Fruit fly (Drosophila melanogaster) whole organism, prepupa: ENCODE results near the gene Ucp4B.

Source experiments
- Blimp-1 ChIP-seq: fragments of 200-800 bp; sonication (Bioruptor generic); optimal IDR thresholded peaks from 3 replicates; lab custom pipeline; 2017; ENCODE audit warnings: missing biosample characterization, missing genetic modification characterization, mild to moderate bottlenecking, moderate library complexity, missing genetic modification reagents
- CG10631 ChIP-seq: fragments of 200-800 bp; sonication (Bioruptor generic); optimal IDR thresholded peaks from 2 replicates; lab custom pipeline; 2016; ENCODE audit warnings: missing biosample characterization, missing genetic modification characterization
- CG10669 ChIP-seq: fragments of 200-800 bp; sonication (Bioruptor generic); optimal IDR thresholded peaks from 3 replicates; lab custom pipeline; 2018; ENCODE audit warnings: missing biosample characterization, mild to moderate bottlenecking, missing genetic modification characterization, moderate library complexity
- CG11294 ChIP-seq: fragments of 200-800 bp; sonication (Bioruptor generic); IDR thresholded peaks from 2 replicates; pipeline ENCODE4 v1.3.6; 2022; ENCODE audit warnings: missing biosample characterization, missing genetic modification characterization
- CG11762 ChIP-seq: fragments of 200-800 bp; sonication (Bioruptor generic); optimal IDR thresholded peaks from 3 replicates; lab custom pipeline; 2016; ENCODE audit warnings: missing biosample characterization, missing genetic modification characterization; ENCODE audit not compliant: insufficient read depth
- CG15336 ChIP-seq: fragments of 200-800 bp; sonication (Bioruptor generic); IDR thresholded peaks from 2 replicates; pipeline ENCODE4 v1.3.6; 2022; ENCODE audit warnings: missing biosample characterization, missing genetic modification characterization
- CG1621 ChIP-seq: fragments of 200-800 bp; sonication (Bioruptor generic); optimal IDR thresholded peaks from 3 replicates; lab custom pipeline; 2018; ENCODE audit warnings: missing biosample characterization, mild to moderate bottlenecking, missing genetic modification characterization
- CG16779 ChIP-seq: fragments of 200-800 bp; sonication (Bioruptor generic); optimal IDR thresholded peaks from 3 replicates; lab custom pipeline; 2017; ENCODE audit warnings: missing biosample characterization, mild to moderate bottlenecking, missing genetic modification characterization
- CG3032 ChIP-seq: fragments of 200-800 bp; optimal IDR thresholded peaks from 2 replicates; lab custom pipeline; 2019; ENCODE audit warnings: missing biosample characterization, mild to moderate bottlenecking, missing genetic modification characterization, moderate library complexity
- CG3919 ChIP-seq: fragments of 200-800 bp; sonication (Bioruptor generic); optimal IDR thresholded peaks from 3 replicates; lab custom pipeline; 2016; ENCODE audit warnings: missing biosample characterization, missing genetic modification characterization
- CG6163 ChIP-seq: fragments of 200-800 bp; sonication (Bioruptor generic); IDR thresholded peaks from 3 replicates; pipeline ENCODE4 v1.3.6; 2022; ENCODE audit warnings: missing biosample characterization, missing genetic modification characterization
- CG6276 ChIP-seq: fragments of 200-800 bp; sonication (Bioruptor generic); optimal IDR thresholded peaks from 2 replicates; lab custom pipeline; 2017; ENCODE audit warnings: missing biosample characterization, mild to moderate bottlenecking, missing genetic modification characterization
- CG6792 ChIP-seq: fragments of 200-800 bp; sonication (Bioruptor generic); optimal IDR thresholded peaks from 3 replicates; lab custom pipeline; 2016; ENCODE audit warnings: missing biosample characterization, missing genetic modification characterization
- CG6808 ChIP-seq: fragments of 200-800 bp; sonication (Bioruptor generic); optimal IDR thresholded peaks from 3 replicates; lab custom pipeline; 2017; ENCODE audit warnings: missing biosample characterization, missing genetic modification characterization, mild to moderate bottlenecking, moderate library complexity, missing genetic modification reagents
- CG6854 ChIP-seq: fragments of 200-800 bp; sonication (Bioruptor generic); optimal IDR thresholded peaks from 2 replicates; lab custom pipeline; 2017; ENCODE audit warnings: missing biosample characterization, mild to moderate bottlenecking, missing genetic modification characterization
- CG8119 ChIP-seq: fragments of 200-800 bp; sonication (Bioruptor generic); IDR thresholded peaks from 3 replicates; pipeline ENCODE4 v1.3.6; 2022; ENCODE audit warnings: missing biosample characterization, missing genetic modification characterization
- CG8632 ChIP-seq: fragments of 200-800 bp; sonication (Bioruptor generic); optimal IDR thresholded peaks from 3 replicates; lab custom pipeline; 2016; ENCODE audit warnings: missing biosample characterization, missing genetic modification characterization
- CG9139 ChIP-seq: fragments of 200-800 bp; sonication (Bioruptor generic); optimal IDR thresholded peaks from 3 replicates; lab custom pipeline; 2017; ENCODE audit warnings: missing biosample characterization, mild to moderate bottlenecking, missing genetic modification characterization
- Eip75B ChIP-seq: fragments of 200-800 bp; sonication (Bioruptor generic); optimal IDR thresholded peaks from 3 replicates; lab custom pipeline; 2016; ENCODE audit warnings: missing biosample characterization, missing genetic modification characterization
- Eip93F ChIP-seq: fragments of 200-800 bp; sonication (Bioruptor generic); optimal IDR thresholded peaks from 2 replicates; lab custom pipeline; 2016; ENCODE audit warnings: missing biosample characterization, mild to moderate bottlenecking, missing genetic modification characterization
- Ets21C ChIP-seq: fragments of 200-800 bp; sonication (Bioruptor generic); optimal IDR thresholded peaks from 3 replicates; lab custom pipeline; 2016; ENCODE audit warnings: missing biosample characterization, missing genetic modification characterization
- Ets96B ChIP-seq: fragments of 200-800 bp; optimal IDR thresholded peaks from 2 replicates; lab custom pipeline; 2019; ENCODE audit warnings: missing biosample characterization, mild to moderate bottlenecking, missing genetic modification characterization, moderate library complexity
- Hr38 ChIP-seq: sonication (Bioruptor generic); optimal IDR thresholded peaks from 2 replicates; lab custom pipeline; 2016; ENCODE audit warnings: missing biosample characterization, missing genetic modification characterization
- Lpt ChIP-seq: fragments of 200-800 bp; sonication (Bioruptor generic); optimal IDR thresholded peaks from 3 replicates; lab custom pipeline; 2016; ENCODE audit warnings: missing biosample characterization, missing genetic modification characterization
- Smox ChIP-seq: fragments of 200-800 bp; sonication (Bioruptor generic); optimal IDR thresholded peaks from 3 replicates; lab custom pipeline; 2016; ENCODE audit warnings: missing biosample characterization, missing genetic modification characterization
- Sox102F ChIP-seq: fragments of 200-800 bp; sonication (Bioruptor generic); optimal IDR thresholded peaks from 2 replicates; lab custom pipeline; 2016; ENCODE audit warnings: missing biosample characterization, mild to moderate bottlenecking, missing genetic modification characterization
- Sox14 ChIP-seq: fragments of 200-800 bp; sonication (Bioruptor generic); optimal IDR thresholded peaks from 3 replicates; lab custom pipeline; 2016; ENCODE audit warnings: missing biosample characterization, missing genetic modification characterization
- acj6 ChIP-seq: fragments of 200-800 bp; sonication (Bioruptor generic); optimal IDR thresholded peaks from 3 replicates; lab custom pipeline; 2016; ENCODE audit warnings: missing biosample characterization, missing genetic modification characterization
- cyc ChIP-seq: fragments of 200-800 bp; sonication (Bioruptor generic); optimal IDR thresholded peaks from 3 replicates; lab custom pipeline; 2016; ENCODE audit warnings: missing biosample characterization, missing genetic modification characterization
- dac ChIP-seq: fragments of 200-800 bp; sonication (Bioruptor generic); optimal IDR thresholded peaks from 2 replicates; lab custom pipeline; 2017; ENCODE audit warnings: missing biosample characterization, mild to moderate bottlenecking, missing genetic modification characterization
- dsx ChIP-seq: fragments of 200-800 bp; optimal IDR thresholded peaks from 3 replicates; lab custom pipeline; 2019; ENCODE audit warnings: missing biosample characterization, mild to moderate bottlenecking, missing genetic modification characterization, moderate library complexity; ENCODE audit not compliant: poor library complexity, severe bottlenecking
- esn ChIP-seq: fragments of 200-800 bp; sonication (Bioruptor generic); optimal IDR thresholded peaks from 2 replicates; lab custom pipeline; 2016; ENCODE audit warnings: missing biosample characterization, mild to moderate bottlenecking, missing genetic modification characterization, moderate library complexity
- fd59A ChIP-seq: fragments of 200-800 bp; sonication (Bioruptor generic); optimal IDR thresholded peaks from 2 replicates; lab custom pipeline; 2017; ENCODE audit warnings: missing biosample characterization, mild to moderate bottlenecking, missing genetic modification characterization, missing genetic modification reagents
- fd85E ChIP-seq: fragments of 200-800 bp; sonication (Bioruptor generic); optimal IDR thresholded peaks from 3 replicates; lab custom pipeline; 2016; ENCODE audit warnings: missing biosample characterization, missing genetic modification characterization
- fkh ChIP-seq: fragments of 200-800 bp; sonication (Bioruptor generic); optimal IDR thresholded peaks from 3 replicates; lab custom pipeline; 2017; ENCODE audit warnings: missing biosample characterization, mild to moderate bottlenecking, missing genetic modification characterization, moderate library complexity
- lz ChIP-seq: fragments of 200-800 bp; sonication (Bioruptor generic); optimal IDR thresholded peaks from 3 replicates; lab custom pipeline; 2016; ENCODE audit warnings: missing biosample characterization, missing genetic modification characterization
- net ChIP-seq: fragments of 200-800 bp; sonication (Bioruptor generic); optimal IDR thresholded peaks from 3 replicates; lab custom pipeline; 2016; ENCODE audit warnings: missing biosample characterization, missing genetic modification characterization
- pdm3 ChIP-seq: fragments of 200-800 bp; sonication (Bioruptor generic); optimal IDR thresholded peaks from 3 replicates; lab custom pipeline; 2016; ENCODE audit warnings: missing biosample characterization, missing genetic modification characterization
- salr ChIP-seq, 2 experiments: fragments of 200-800 bp; sonication (Bioruptor generic); optimal IDR thresholded peaks; 3 replicates each; lab custom pipeline; 2016 to 2018; ENCODE audit warnings: missing biosample characterization in 2 of 2, missing genetic modification characterization in 2 of 2, mild to moderate bottlenecking in 1 of 2
- spab ChIP-seq: fragments of 200-800 bp; sonication (Bioruptor generic); optimal IDR thresholded peaks from 2 replicates; lab custom pipeline; 2017; ENCODE audit warnings: missing biosample characterization, mild to moderate bottlenecking, missing genetic modification characterization, missing genetic modification reagents
- ss ChIP-seq, 2 experiments: fragments of 200-800 bp; sonication (Bioruptor generic); optimal IDR thresholded peaks; 2 replicates in 1 of 2; 3 replicates in 1 of 2; lab custom pipeline; 2017 to 2018; ENCODE audit warnings: mild to moderate bottlenecking in 2 of 2, missing biosample characterization in 2 of 2, missing genetic modification characterization in 2 of 2, moderate library complexity in 1 of 2
- topi ChIP-seq: fragments of 200-800 bp; sonication (Bioruptor generic); optimal IDR thresholded peaks from 3 replicates; lab custom pipeline; 2016; ENCODE audit warnings: missing biosample characterization, missing genetic modification characterization
- vri ChIP-seq: fragments of 200-800 bp; sonication (Bioruptor generic); optimal IDR thresholded peaks from 3 replicates; lab custom pipeline; 2016; ENCODE audit warnings: missing biosample characterization, mild to moderate bottlenecking, missing genetic modification characterization

Ucp4B gene

DNA sequence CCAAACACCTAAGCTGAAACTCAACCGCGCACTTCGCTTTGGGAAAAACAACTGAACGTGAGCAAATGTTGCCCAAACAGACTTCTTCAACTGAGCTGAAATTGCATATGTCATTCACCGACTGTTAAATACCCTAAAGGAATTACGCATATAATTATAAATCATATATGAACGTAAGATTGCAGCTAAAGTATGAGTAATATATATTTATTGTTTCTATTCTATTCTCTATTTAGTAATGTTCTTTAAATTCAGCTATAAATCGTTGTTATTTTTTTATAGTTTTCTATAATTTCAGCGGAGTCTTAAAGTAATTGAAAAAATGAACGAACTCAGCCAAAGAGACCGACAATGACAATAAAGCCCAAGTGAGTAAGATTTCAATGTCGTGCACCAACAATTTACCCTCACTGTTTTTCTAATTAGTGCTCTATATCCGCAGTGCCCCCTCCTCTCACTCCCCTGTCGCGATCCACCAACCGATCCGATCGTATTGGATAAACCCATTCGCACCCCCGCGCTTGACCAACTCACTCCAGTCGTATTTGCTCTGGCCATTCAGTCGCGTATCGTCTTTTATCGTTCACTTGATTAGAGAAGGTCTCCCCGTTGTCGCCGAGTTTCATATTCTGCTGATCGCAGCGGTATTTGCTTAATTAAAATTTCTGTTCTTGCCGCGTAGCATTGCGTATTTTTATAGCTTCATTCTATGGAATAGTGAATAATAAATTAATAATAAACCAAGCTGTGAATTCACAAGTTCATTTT is 42.8 kb downstream of the Ucp4B start, which contains the start of gene CG9098:
Gene CG9098 (minus strand): TSS at position 36 of the 768 bp plus-strand sequence.
- TF ChIP-seq CG11762 (no peak), CG6792 (GFP tag; lab: Kevin White, UChicago) (no peak), acj6 (GFP tag; lab: Kevin White, UChicago) (no peak), dsx (no peak), CG6163 (GFP tag; lab: Robert Waterston, UW) (no peak), spab (GFP tag; lab: Kevin White, UChicago) (no peak), net (GFP tag; lab: Kevin White, UChicago) (no peak), CG6276 (GFP tag; lab: Kevin White, UChicago) (no peak), CG1621 (tag; lab: Kevin White, UChicago) (no peak), CG10631 (GFP tag; lab: Kevin White, UChicago) (no peak), Ets96B (tag; lab: Kevin White, UChicago) (no peak), Blimp-1 (no peak), cyc (GFP tag; lab: Kevin White, UChicago) (no peak), esn (GFP tag; lab: Kevin White, UChicago) (no peak), Eip75B (GFP tag; lab: Kevin White, UChicago) (no peak)

DNA sequence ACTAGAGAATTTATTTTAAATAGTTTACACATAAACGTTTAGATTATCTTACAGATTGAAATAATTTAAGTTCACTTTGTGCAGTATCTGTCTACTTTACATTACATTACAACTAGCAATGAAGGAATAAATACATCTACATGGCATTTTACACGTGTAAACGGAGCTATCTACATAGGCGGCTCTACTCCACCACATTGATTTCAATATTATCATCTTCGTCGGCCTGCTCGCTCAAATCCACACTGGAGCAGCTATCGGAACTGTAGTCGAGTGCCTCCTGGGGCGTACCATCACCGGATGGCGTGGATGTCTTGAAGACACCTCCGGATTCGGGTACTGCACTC is 43.4 kb downstream of the Ucp4B start:
- TF ChIP-seq CG3919 (GFP tag; lab: Kevin White, UChicago) = no peak
- TF ChIP-seq, all 60 proteins: peak for 0

DNA sequence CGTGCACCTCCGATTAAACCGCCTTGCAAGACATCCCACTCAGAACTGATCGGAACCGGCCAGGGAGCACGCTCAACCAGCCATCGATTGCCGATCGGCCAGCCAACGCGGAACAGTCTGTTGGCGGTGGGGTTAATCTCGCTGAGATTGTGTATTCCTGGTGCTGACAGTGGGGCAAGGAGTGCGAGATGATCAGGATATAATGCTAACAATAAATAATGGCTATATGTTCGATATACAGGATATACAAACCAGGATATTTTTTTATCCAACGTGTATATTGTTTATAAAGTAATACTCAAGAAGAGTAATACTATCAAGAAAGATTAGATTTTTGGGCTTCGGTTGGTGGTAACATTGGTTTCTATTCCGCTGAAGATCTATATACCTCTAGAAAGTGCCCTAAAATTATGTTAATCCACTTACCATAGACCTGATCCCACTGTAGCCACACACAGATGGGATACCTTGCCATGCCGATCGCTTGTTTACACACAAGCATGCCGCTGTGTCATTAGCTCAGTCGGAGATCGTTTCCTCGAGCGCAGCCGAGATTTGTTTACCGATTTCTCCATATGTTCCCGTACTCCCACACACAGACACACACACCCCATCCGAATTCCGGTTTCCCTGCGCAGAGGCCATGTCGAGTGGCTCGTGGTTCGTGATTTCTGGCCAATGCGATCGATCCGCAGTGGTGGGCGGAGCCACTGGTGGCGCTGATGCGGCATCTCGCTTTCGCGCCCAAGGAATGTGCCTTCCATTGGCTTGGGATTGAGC is 49.9 kb downstream of the Ucp4B start, which contains the start of gene H2.0:
Gene H2.0 (minus strand): TSS at position 51 of the 780 bp plus-strand sequence.
- TF ChIP-seq Hr38 (no peak), spab (GFP tag; lab: Kevin White, UChicago) (peak; percentile 63), CG11294 (GFP tag; lab: Robert Waterston, UW) (no peak), Lpt (GFP tag; lab: Kevin White, UChicago) (peak; percentile 49), CG6854 (no peak), CG10631 (GFP tag; lab: Kevin White, UChicago) (peak; percentile 71), CG6808 (GFP tag; lab: Kevin White, UChicago) (peak; percentile 59), CG6163 (GFP tag; lab: Robert Waterston, UW) (peak; percentile 51; the same call in 1 of the 3 replicates), esn (GFP tag; lab: Kevin White, UChicago) (peak; percentile 79), fkh (GFP tag; lab: Kevin White, UChicago) (peak; percentile 76), lz (GFP tag; lab: Kevin White, UChicago) (peak; percentile 75), CG9139 (peak; percentile 44), Eip93F (no peak), CG8119 (peak; percentile 71), salr (GFP tag; optimal IDR thresholded peaks at IDR 0.05; lab: Kevin White, UChicago) (peak in 1 of 2 experiments; percentile 64), CG15336 (GFP tag; lab: Robert Waterston, UW) (peak; percentile 68), CG16779 (tag; lab: Kevin White, UChicago) (no peak), CG10669 (GFP tag; lab: Kevin White, UChicago) (peak; percentile 67), CG11762 (peak; percentile 37), Sox14 (GFP tag; lab: Kevin White, UChicago) (peak; percentile 75), fd59A (GFP tag; lab: Kevin White, UChicago) (peak; percentile 64), vri (GFP tag; lab: Kevin White, UChicago) (peak; percentile 51), Smox (GFP tag; lab: Kevin White, UChicago) (peak; percentile 69), CG1621 (tag; lab: Kevin White, UChicago) (peak; percentile 25), CG6792 (GFP tag; lab: Kevin White, UChicago) (peak; percentile 70), topi (peak; percentile 78), ss (GFP tag; optimal IDR thresholded peaks at IDR 0.05; lab: Kevin White, UChicago) (peak; percentile 31 to 72), fd85E (GFP tag; lab: Kevin White, UChicago) (no peak), dac (GFP tag; lab: Kevin White, UChicago) (peak; percentile 42), Ets21C (peak; percentile 67), CG3032 (tag; lab: Kevin White, UChicago) (no peak), Sox102F (GFP tag; lab: Kevin White, UChicago) (peak; percentile 55), CG8632 (GFP tag; lab: Kevin White, UChicago) (peak; percentile 55), acj6 (GFP tag; lab: Kevin White, UChicago) (peak; percentile 68), pdm3 (peak; percentile 53)
